Worm (Caenorhabditis elegans): ENCODE measurements around the gene M02B7.7.

Gene M02B7.7

DNA sequence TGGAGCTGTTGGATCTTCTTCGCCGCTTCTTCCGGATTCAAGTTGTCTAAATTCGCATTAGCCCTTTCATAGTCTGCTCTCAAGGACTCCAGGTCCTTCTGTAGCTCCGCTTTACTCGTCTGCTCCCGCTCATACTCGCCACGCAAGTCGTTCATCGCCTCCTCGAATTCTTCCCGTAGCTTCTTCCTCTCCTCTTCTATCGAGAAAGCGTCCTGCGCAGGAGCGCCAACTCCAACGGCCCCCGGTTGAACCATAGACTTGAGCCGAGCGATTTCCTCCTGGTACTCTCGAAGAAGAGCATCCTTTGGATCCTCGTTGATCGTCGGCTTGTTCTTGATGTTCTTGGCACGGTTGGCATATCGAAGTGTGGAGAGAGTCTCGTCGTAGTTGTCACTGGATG, 9.6 kb downstream of the M02B7.7 start:
- TF ChIP-seq zag-1 (tag; optimal IDR thresholded peaks at IDR 0.05), result no peak
- TF ChIP-seq set-16 (GFP tag; IDR thresholded peaks at IDR 0.05), result peak; percentile 58; the same call in 1 of the 2 replicates

DNA sequence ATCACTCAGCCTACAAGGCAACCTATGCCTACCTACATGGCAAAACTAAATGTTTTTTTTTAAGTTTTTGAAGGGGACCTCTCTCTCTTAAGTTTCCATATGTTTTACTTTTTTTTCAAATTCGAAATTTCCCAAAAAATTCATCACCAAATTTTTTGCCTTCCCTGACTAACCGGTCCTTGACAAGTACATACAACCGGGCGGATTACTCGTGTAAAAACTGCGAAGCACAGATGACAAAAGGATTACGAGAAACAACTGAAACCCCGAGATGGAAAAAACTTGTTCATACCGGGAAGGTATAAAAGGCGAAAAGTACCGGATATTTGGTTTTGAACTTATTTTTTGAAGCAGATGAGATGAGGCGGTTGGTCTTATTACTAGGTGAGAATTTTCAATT, 12.6 kb downstream of the M02B7.7 start, which contains the start of gene K09B3.1:
Gene K09B3.1 (plus strand): TSS at position 301 of the 400 bp plus-strand sequence.
- TF ChIP-seq cey-2 (tag; optimal IDR thresholded peaks at IDR 0.05; ENCODE audit: borderline replicate concordance, insufficient read depth) (no peak), mxl-2 (GFP tag; conservative IDR thresholded peaks at IDR 0.05) (no peak), madf-5 (GFP tag; IDR thresholded peaks at IDR 0.05) (no peak), ceh-62 (tag; optimal IDR thresholded peaks at IDR 0.05) (no peak), lin-15B (tag; optimal IDR thresholded peaks at IDR 0.05) (no peak), Y75B8A.6 (GFP tag; IDR thresholded peaks at IDR 0.05) (no peak), vab-7 (GFP tag; IDR thresholded peaks at IDR 0.05) (no peak), zip-11 (GFP tag; IDR thresholded peaks at IDR 0.05) (no peak), lin-13 (GFP tag; optimal IDR thresholded peaks at IDR 0.05) (no peak), Y105C5A.15 (GFP tag; IDR thresholded peaks at IDR 0.05) (no peak), attf-4 (tag; optimal IDR thresholded peaks at IDR 0.05) (no peak), T20F7.1 (GFP tag; optimal IDR thresholded peaks at IDR 0.05) (no peak), mes-2 (tag; optimal IDR thresholded peaks at IDR 0.05; ENCODE audit: poor library complexity, severe bottlenecking) (no peak), nhr-237 (tag; optimal IDR thresholded peaks at IDR 0.05) (no peak)

DNA sequence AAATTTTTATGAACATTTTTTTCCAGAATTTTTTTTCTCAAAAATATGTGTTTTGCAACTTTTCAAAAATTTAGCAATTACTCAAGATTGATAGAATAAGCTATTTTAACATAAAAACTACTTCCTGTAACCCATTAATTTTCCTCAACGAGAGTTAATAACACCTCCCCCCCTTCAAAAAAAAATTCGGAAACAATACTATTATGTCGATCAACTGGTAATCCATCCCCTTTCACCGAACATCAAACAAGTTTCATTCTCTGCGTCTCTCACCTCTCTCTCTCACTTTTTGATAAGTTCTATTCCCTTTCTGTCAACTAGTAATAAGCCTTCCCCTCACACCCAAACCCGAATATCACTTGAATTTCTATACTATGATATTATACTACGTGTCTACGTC, 23.1 kb downstream of the M02B7.7 start, which contains the start of gene glct-6:
Gene glct-6 (plus strand): TSS at position 301 of the 400 bp plus-strand sequence.
- peak; percentile 59 for TF ChIP-seq aha-1 (tag)
- no peak for TF ChIP-seq daf-19 (GFP tag; conservative IDR thresholded peaks at IDR 0.05)

DNA sequence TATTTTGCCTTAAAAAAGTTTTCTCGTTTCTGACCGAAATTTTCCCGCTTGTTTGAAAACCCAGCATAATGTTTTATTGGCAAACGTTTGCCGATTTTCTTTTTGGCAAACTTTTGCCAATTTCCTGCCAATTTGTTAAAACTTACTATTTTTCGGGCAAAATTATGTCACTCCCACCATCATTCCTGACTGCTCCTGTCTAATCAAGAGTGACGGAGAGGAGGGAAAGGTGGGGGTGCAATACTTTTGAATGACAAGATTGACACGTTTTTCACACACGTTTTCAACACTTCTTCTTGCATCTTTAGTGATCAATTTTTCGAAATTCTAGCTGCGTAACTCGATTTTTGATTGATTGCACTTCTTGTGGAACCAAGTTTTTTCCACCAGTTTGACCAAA, 25.5 kb downstream of the M02B7.7 start:
- TF ChIP-seq lin-39 (tag; optimal IDR thresholded peaks at IDR 0.05) (no peak), aly-2 (tag; optimal IDR thresholded peaks at IDR 0.05) (no peak), aha-1 (tag) (peak; percentile 89), attf-4 (tag; optimal IDR thresholded peaks at IDR 0.05) (no peak), skn-1 (tag; optimal IDR thresholded peaks at IDR 0.05) (no peak), ceh-82 (tag; optimal IDR thresholded peaks at IDR 0.05) (no peak), R02D3.7 (tag; optimal IDR thresholded peaks at IDR 0.05) (no peak), hlh-30 (tag; optimal IDR thresholded peaks at IDR 0.05; ENCODE audit: insufficient read depth) (no peak), sdz-12 (GFP tag; optimal IDR thresholded peaks at IDR 0.05) (no peak), unc-62 (GFP tag; optimal IDR thresholded peaks at IDR 0.05 in 1 of 2) (peak in 1 of 2 experiments; percentile 98), unc-62 (tag; optimal IDR thresholded peaks at IDR 0.05) (no peak), nhr-11 (tag; optimal IDR thresholded peaks at IDR 0.05) (no peak), egl-27 (tag; optimal IDR thresholded peaks at IDR 0.05) (no peak), ceh-28 (tag; optimal IDR thresholded peaks at IDR 0.05) (no peak)

ce11 chrIV:3774160-3774559, 32.8 kb downstream of the M02B7.7 start:
- TF ChIP-seq spr-3 (GFP tag; optimal IDR thresholded peaks at IDR 0.05), result no peak
- peak; percentile 28 for TF ChIP-seq aha-1 (tag)
- TF ChIP-seq attf-4 (tag; optimal IDR thresholded peaks at IDR 0.05), result no peak

- TF ChIP-seq mxl-2 (GFP tag; conservative IDR thresholded peaks at IDR 0.05) (0 out of 2 replicates have a peak, but pooled peaks have one; percentile 10), lin-38 (GFP tag; IDR thresholded peaks at IDR 0.05) (peak; percentile 40; the same call in 1 of the 2 replicates)
Observed at ce11 chrIV:3771182-3771581, 35.8 kb downstream of the M02B7.7 start.

All from whole organism, L4 larva.